Fruit fly (Drosophila melanogaster) whole organism, wandering third instar larva: ENCODE measurements around the gene Arts.

Experiments
- Mio ChIP-seq: sonication (Bioruptor generic); optimal IDR thresholded peaks from 2 replicates; lab custom pipeline; 2016; ENCODE audit warnings: missing biosample characterization, missing genetic modification characterization
- N ChIP-seq: fragments of >200 bp; optimal IDR thresholded peaks from 2 replicates; lab custom pipeline; 2018; ENCODE audit warnings: missing biosample characterization, missing external identifiers, missing genetic modification characterization
- br ChIP-seq: fragments of 200-800 bp; sonication (Bioruptor generic); optimal IDR thresholded peaks from 2 replicates; lab custom pipeline; 2016; ENCODE audit warnings: missing biosample characterization, missing genetic modification characterization
- jim ChIP-seq: fragments of 175-275, 200-325 bp; sonication (Bioruptor generic); optimal IDR thresholded peaks from 2 replicates; lab custom pipeline; 2016; ENCODE audit warnings: missing biosample characterization, mild to moderate bottlenecking, missing genetic modification characterization
- pan ChIP-seq: fragments of >200 bp; optimal IDR thresholded peaks from 2 replicates; lab custom pipeline; 2017
- psq ChIP-seq: fragments of 200-800 bp; sonication (Bioruptor generic); optimal IDR thresholded peaks from 3 replicates; lab custom pipeline; 2017; ENCODE audit warnings: missing biosample characterization, mild to moderate bottlenecking, missing genetic modification characterization, moderate library complexity

DNA sequence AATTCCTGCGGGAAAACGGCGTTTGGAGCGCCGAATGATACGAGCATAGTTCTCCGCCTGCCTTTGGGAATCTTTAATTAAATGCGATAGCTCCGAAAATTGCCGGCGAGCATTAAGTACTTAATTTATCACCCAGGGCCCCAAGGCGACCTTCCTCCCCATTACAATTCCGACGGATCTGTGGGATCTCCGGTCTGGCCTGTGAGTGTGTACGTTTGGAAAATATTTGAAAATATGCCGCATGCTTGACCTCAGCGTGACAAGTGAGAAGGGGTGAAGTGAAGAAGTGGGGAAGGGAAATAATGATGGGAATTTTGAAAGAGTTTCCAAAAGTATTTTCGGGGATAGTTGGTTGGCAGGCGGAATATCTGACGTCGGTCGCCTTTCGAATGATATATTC is 33.2 kb upstream of the Arts start:
- TF ChIP-seq N (no peak), br (no peak), pan (lab: Kevin White, UChicago) (no peak), psq (GFP tag; lab: Kevin White, UChicago) (no peak), jim (GFP tag; lab: Kevin White, UChicago) (no peak), Mio (GFP tag; lab: Kevin White, UChicago) (no peak)
